Fruit fly (Drosophila melanogaster): ENCODE results near the gene Rrp1.

DNA sequence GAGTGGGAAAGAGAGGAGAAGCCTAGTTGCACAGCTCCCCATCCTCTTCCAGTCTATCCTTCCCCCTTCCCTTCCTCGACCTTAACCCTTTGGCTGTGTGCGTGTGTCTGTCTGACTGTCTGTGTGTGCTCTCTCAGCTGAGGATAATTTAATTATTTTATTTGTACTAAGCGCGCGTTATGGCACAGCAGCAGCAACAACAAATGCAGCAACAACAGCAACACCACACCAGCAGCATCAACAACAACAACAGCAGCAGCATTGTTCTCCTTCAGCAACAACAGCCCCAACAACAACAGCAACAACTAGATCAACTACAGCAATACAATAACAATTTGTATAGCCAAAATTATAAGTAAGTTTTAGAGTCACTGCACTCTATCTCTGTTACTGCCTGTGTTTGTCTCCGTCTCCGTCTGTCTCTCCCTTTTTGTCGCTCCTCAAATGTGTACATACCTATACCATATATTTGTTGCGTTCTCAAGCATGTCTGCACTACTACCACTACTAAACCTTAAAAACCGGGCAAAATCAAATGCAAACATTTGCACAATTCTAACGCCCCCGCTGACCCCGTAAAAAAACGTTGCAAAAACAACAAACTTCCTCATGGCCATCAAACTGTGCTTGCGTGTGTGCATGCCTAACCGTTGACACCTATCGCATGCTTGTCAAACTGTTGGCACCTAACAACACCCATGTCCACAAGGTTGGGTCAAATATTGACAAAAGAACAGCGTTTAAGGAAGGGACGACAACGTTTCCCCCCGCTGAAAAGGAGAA, 26.7 kb downstream of the Rrp1 start:
- TF ChIP-seq CG10669 (GFP tag; optimal IDR thresholded peaks at IDR 0.05), result no peak
- no peak for TF ChIP-seq Lpt (GFP tag; optimal IDR thresholded peaks at IDR 0.05)
- TF ChIP-seq fd59A (GFP tag; optimal IDR thresholded peaks at IDR 0.05), result no peak
- no peak for TF ChIP-seq CG15336 (GFP tag; IDR thresholded peaks at IDR 0.05)
- no peak for TF ChIP-seq fd85E (GFP tag; optimal IDR thresholded peaks at IDR 0.05)
- no peak for TF ChIP-seq esn (GFP tag; optimal IDR thresholded peaks at IDR 0.05)

Data from whole organism, prepupa.